Worm (Caenorhabditis elegans) whole organism, L4 larva: ENCODE data around the gene gtf-2H2C.

Experiments used
- F26F4.8 ChIP-seq: fragments of 200-800 bp; sonication (Bioruptor generic); conservative IDR thresholded peaks from 2 replicates; pipeline ENCODE4 v1.3.6; 2022; ENCODE audit warnings: missing genetic modification characterization, missing compliant biosample characterization
- F37D6.2 ChIP-seq: sonication (generic microtip); optimal IDR thresholded peaks from 2 replicates; lab custom pipeline; 2016; ENCODE audit warnings: mild to moderate bottlenecking, missing genetic modification characterization, missing compliant biosample characterization
- F49E8.2 ChIP-seq: sonication (generic microtip); optimal IDR thresholded peaks from 2 replicates; lab custom pipeline; 2016; ENCODE audit warnings: missing compliant biosample characterization, mild to moderate bottlenecking, missing genetic modification characterization, borderline replicate concordance
- R02D3.7 ChIP-seq: fragments of 150-350 bp; sonication (generic microtip); optimal IDR thresholded peaks from 3 replicates; lab custom pipeline; 2014; ENCODE audit warnings: missing biosample characterization, missing genetic modification characterization
- Y105C5A.15 ChIP-seq: fragments of 200-800 bp; sonication (Bioruptor generic); IDR thresholded peaks from 2 replicates; pipeline ENCODE4 v1.3.6; 2022; ENCODE audit warnings: missing genetic modification characterization, missing compliant biosample characterization
- Y75B8A.6 ChIP-seq: fragments of 200-800 bp; sonication (Bioruptor generic); IDR thresholded peaks from 2 replicates; pipeline ENCODE4 v1.3.6; 2022; ENCODE audit warnings: missing genetic modification reagents, missing genetic modification characterization, missing compliant biosample characterization
- ceh-20 ChIP-seq: fragments of 200-800 bp; sonication (Bioruptor generic); IDR thresholded peaks from 2 replicates; pipeline ENCODE4 v1.3.6; 2022; ENCODE audit warnings: missing genetic modification reagents, missing genetic modification characterization, missing compliant biosample characterization
- ceh-44 ChIP-seq: fragments of 200-800 bp; sonication (Bioruptor generic); IDR thresholded peaks from 2 replicates; pipeline ENCODE4 v1.3.6; 2022; ENCODE audit warnings: missing genetic modification reagents, missing genetic modification characterization, missing compliant biosample characterization
- ceh-82 ChIP-seq: sonication (generic microtip); optimal IDR thresholded peaks from 2 replicates; lab custom pipeline; 2017; ENCODE audit warnings: missing biosample characterization, missing genetic modification characterization
- daf-19 ChIP-seq: fragments of 200-800 bp; sonication (Bioruptor generic); conservative IDR thresholded peaks from 2 replicates; pipeline ENCODE4 v1.3.6; 2022; ENCODE audit warnings: missing genetic modification characterization, missing compliant biosample characterization
- daf-8 ChIP-seq: fragments of 200-800 bp; sonication (Bioruptor generic); IDR thresholded peaks from 2 replicates; pipeline ENCODE4 v1.3.6; 2022; ENCODE audit warnings: missing genetic modification characterization, missing compliant biosample characterization
- dmd-6 ChIP-seq: fragments of 200-800 bp; sonication (Bioruptor generic); IDR thresholded peaks from 2 replicates; pipeline ENCODE4 v1.3.6; 2022; ENCODE audit warnings: missing genetic modification reagents, missing genetic modification characterization, missing compliant biosample characterization
- dpl-1 ChIP-seq: fragments of 150-350 bp; optimal IDR thresholded peaks from 2 replicates; lab custom pipeline; 2014; ENCODE audit warnings: missing biosample characterization, missing genetic modification reagents, missing genetic modification characterization
- dve-1 ChIP-seq: sonication (generic microtip); optimal IDR thresholded peaks from 2 replicates; lab custom pipeline; 2017; ENCODE audit warnings: antibody characterized with exemption, mild to moderate bottlenecking, missing genetic modification characterization, missing compliant biosample characterization; ENCODE audit not compliant: insufficient read depth
- egl-27 ChIP-seq: sonication (generic microtip); optimal IDR thresholded peaks from 3 replicates; lab custom pipeline; 2017; ENCODE audit warnings: missing biosample characterization, missing genetic modification reagents, missing genetic modification characterization
- fos-1 ChIP-seq: fragments of 150-350 bp; optimal IDR thresholded peaks from 2 replicates; lab custom pipeline; 2014; ENCODE audit warnings: missing biosample characterization, missing genetic modification characterization
- gei-8 ChIP-seq: fragments of 200-800 bp; sonication (Bioruptor generic); optimal IDR thresholded peaks from 2 replicates; lab custom pipeline; 2018; ENCODE audit warnings: mild to moderate bottlenecking, missing genetic modification characterization, missing compliant biosample characterization
- hif-1 ChIP-seq, 2 experiments: sonication (generic microtip); optimal IDR thresholded peaks; 2 replicates each; lab custom pipeline; 2016 to 2017; ENCODE audit warnings: missing compliant biosample characterization in 2 of 2, missing genetic modification characterization in 2 of 2, missing genetic modification reagents in 2 of 2, missing genotype in 2 of 2, mild to moderate bottlenecking in 1 of 2
- hlh-11 ChIP-seq: fragments of 200-800 bp; sonication (Bioruptor generic); optimal IDR thresholded peaks from 2 replicates; lab custom pipeline; 2018; ENCODE audit warnings: mild to moderate bottlenecking, missing genetic modification characterization, missing compliant biosample characterization
- hlh-30 ChIP-seq: sonication (generic microtip); optimal IDR thresholded peaks from 2 replicates; lab custom pipeline; 2017; ENCODE audit warnings: antibody characterized with exemption, mild to moderate bottlenecking, missing genetic modification characterization, missing compliant biosample characterization; ENCODE audit not compliant: insufficient read depth
- lin-1 ChIP-seq: fragments of 200-800 bp; sonication (Bioruptor generic); IDR thresholded peaks from 2 replicates; pipeline ENCODE4 v1.3.6; 2022; ENCODE audit warnings: missing genetic modification reagents, missing genetic modification characterization, missing compliant biosample characterization
- lin-29 ChIP-seq: fragments of 200-800 bp; sonication (Bioruptor generic); IDR thresholded peaks from 2 replicates; pipeline ENCODE4 v1.3.6; 2022; ENCODE audit warnings: missing genetic modification reagents, missing genetic modification characterization, missing compliant biosample characterization
- lin-38 ChIP-seq: fragments of 200-800 bp; sonication (Bioruptor generic); IDR thresholded peaks from 2 replicates; pipeline ENCODE4 v1.3.6; 2022; ENCODE audit warnings: missing genetic modification reagents, missing genetic modification characterization, missing compliant biosample characterization
- lin-39 ChIP-seq: fragments of 150-350 bp; optimal IDR thresholded peaks from 2 replicates; lab custom pipeline; 2014; ENCODE audit warnings: missing biosample characterization, missing genetic modification reagents, missing genetic modification characterization
- lir-3 ChIP-seq: sonication (generic microtip); optimal IDR thresholded peaks from 2 replicates; lab custom pipeline; 2016; ENCODE audit warnings: mild to moderate bottlenecking, missing genetic modification characterization, missing compliant biosample characterization
- mdl-1 ChIP-seq, 2 experiments: fragments of 150-350 bp in 1 of 2; sonication (generic microtip) in 1 of 2; optimal IDR thresholded peaks; 2 replicates each; lab custom pipeline; 2014 to 2017; ENCODE audit warnings: missing biosample characterization in 2 of 2, missing genetic modification characterization in 2 of 2
- mdt-29 ChIP-seq: fragments of 200-800 bp; sonication (Bioruptor generic); IDR thresholded peaks from 2 replicates; pipeline ENCODE4 v1.3.6; 2022; ENCODE audit warnings: missing genetic modification reagents, missing genetic modification characterization, missing compliant biosample characterization
- nhr-28 ChIP-seq: fragments of 150-350 bp; optimal IDR thresholded peaks from 2 replicates; lab custom pipeline; 2014; ENCODE audit warnings: missing biosample characterization, missing genetic modification characterization
- nhr-41 ChIP-seq: fragments of 200-800 bp; sonication (Bioruptor generic); IDR thresholded peaks from 2 replicates; pipeline ENCODE4 v1.3.6; 2022; ENCODE audit warnings: missing genetic modification reagents, missing genetic modification characterization, missing compliant biosample characterization
- nhr-48 ChIP-seq: sonication (generic microtip); optimal IDR thresholded peaks from 2 replicates; lab custom pipeline; 2016; ENCODE audit warnings: mild to moderate bottlenecking, missing genetic modification characterization, missing compliant biosample characterization
- nhr-6 ChIP-seq: fragments of 150-350 bp; optimal IDR thresholded peaks from 2 replicates; lab custom pipeline; 2014; ENCODE audit warnings: missing biosample characterization, missing genetic modification characterization
- pha-4 ChIP-seq, 2 experiments: fragments of 150-350 bp in 1 of 2; fragments of 200-800 bp in 1 of 2; sonication (Bioruptor generic) in 1 of 2; IDR thresholded peaks in 1 of 2; optimal IDR thresholded peaks in 1 of 2; 2 replicates each; pipeline versions ENCODE4 v1.3.6 to Lab custom; 2014 to 2022; ENCODE audit warnings: missing genetic modification characterization in 2 of 2, missing genetic modification reagents in 2 of 2, missing biosample characterization in 1 of 2, missing compliant biosample characterization in 1 of 2
- rbr-2 ChIP-seq: sonication (generic microtip); optimal IDR thresholded peaks from 2 replicates; lab custom pipeline; 2016; ENCODE audit warnings: missing genotype, missing genetic modification characterization, missing compliant biosample characterization
- saeg-2 ChIP-seq: fragments of 200-800 bp; sonication (Bioruptor generic); IDR thresholded peaks from 2 replicates; pipeline ENCODE4 v1.3.6; 2022; ENCODE audit warnings: missing genetic modification reagents, missing genetic modification characterization, missing compliant biosample characterization
- snpc-4 ChIP-seq: fragments of 150-350 bp; optimal IDR thresholded peaks from 2 replicates; lab custom pipeline; 2014; ENCODE audit warnings: missing biosample characterization, missing genetic modification characterization
- spr-1 ChIP-seq: sonication (generic microtip); optimal IDR thresholded peaks from 2 replicates; lab custom pipeline; 2016; ENCODE audit warnings: mild to moderate bottlenecking, missing genetic modification characterization, missing compliant biosample characterization
- spr-3 ChIP-seq: fragments of 200-800 bp; sonication (Bioruptor generic); optimal IDR thresholded peaks from 2 replicates; lab custom pipeline; 2018; ENCODE audit warnings: mild to moderate bottlenecking, missing genetic modification characterization, missing compliant biosample characterization
- zfp-3 ChIP-seq: fragments of 200-800 bp; sonication (Bioruptor generic); conservative IDR thresholded peaks from 2 replicates; pipeline ENCODE4 v1.3.6; 2022; ENCODE audit warnings: missing genetic modification reagents, missing genetic modification characterization, missing compliant biosample characterization

The gtf-2H2C gene

DNA sequence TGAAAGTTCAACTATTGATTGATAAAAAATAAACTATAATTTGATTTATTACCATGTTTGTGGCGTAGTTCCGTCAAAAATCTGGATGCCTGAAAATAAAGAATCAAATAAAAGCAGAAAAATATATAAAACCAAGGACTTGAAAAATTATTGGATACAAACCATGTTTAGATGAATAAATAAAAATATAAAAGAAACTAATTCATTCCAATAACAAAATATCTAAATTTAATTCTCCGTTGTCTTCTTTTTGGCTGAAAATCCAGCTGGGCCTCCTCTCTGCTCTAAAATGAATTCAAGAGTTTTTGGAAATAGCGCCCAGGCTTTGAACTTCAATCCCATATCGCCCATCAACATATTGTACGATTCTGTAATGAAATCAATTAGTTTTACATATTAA lies 22.4 kb upstream of the gtf-2H2C start, which contains the start of gene vps-29:
Gene vps-29 (minus strand): TSS at position 101 of the 400 bp plus-strand sequence.
- TF ChIP-seq lin-29 (GFP tag; lab: Robert Waterston, UW) (no peak), dve-1 (tag; lab: Kevin White, UChicago) (no peak), F49E8.2 (tag; lab: Kevin White, UChicago) (no peak), dpl-1 (GFP tag; lab: Kevin White, UChicago) (no peak), snpc-4 (no peak), fos-1 (tag; lab: Kevin White, UChicago) (no peak), daf-8 (GFP tag; lab: Robert Waterston, UW) (no peak), hlh-11 (tag; lab: Kevin White, UChicago) (no peak), Y75B8A.6 (GFP tag; lab: Robert Waterston, UW) (no peak), F26F4.8 (GFP tag; lab: Robert Waterston, UW) (no peak), rbr-2 (no peak), R02D3.7 (tag; lab: Kevin White, UChicago) (no peak), spr-1 (tag; lab: Kevin White, UChicago) (no peak), hlh-30 (tag; lab: Kevin White, UChicago) (no peak), ceh-44 (GFP tag; lab: Robert Waterston, UW) (no peak), daf-19 (GFP tag; lab: Robert Waterston, UW) (no peak), saeg-2 (no peak), egl-27 (no peak), lin-1 (GFP tag; lab: Robert Waterston, UW) (no peak), lin-39 (tag; lab: Kevin White, UChicago) (no peak)

DNA sequence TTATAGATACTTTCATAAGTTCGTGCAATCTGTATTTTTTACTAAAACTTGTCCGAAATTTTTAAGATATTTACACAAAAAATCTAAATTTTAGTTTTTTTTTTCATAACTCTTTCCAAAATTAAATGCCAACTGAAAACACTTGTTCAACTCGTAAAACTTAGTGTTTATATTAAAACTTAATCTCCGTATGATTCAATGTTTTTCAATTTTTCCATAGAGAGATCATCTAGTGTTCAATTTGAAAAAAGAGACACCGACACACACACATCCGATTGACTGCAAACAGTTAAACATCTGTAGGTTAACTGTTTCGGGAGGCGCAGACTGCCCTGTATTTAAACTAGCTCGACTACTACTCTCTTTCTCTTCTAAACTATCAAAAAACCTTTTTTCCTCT lies 18.4 kb upstream of the gtf-2H2C start, which contains the start of gene T16H12.9:
Gene T16H12.9 (plus strand): TSS at position 301 of the 400 bp plus-strand sequence.
- TF ChIP-seq Y105C5A.15 (no peak), mdt-29 (GFP tag; lab: Robert Waterston, UW) (no peak)

DNA sequence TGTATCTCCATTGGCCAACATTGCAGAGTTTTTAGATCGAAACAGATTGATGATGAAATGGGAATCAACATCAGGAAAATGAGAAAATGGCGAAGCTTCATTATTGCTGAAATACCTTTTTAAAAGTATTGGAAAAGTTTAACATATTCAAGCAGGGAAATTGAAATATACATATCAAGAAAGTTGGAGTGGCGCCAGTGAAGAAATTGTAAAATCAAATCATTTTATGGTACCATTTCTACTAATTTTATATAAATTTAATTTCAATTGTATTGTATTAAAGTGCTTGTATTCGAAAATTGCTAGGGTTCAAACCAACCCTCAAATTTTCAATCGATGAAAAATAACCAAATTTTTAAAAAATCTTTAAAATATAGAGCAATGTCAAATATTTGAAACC lies 15.8 kb upstream of the gtf-2H2C start, which contains the start of gene srt-55:
Gene srt-55 (minus strand): TSS at position 101 of the 400 bp plus-strand sequence.
- TF ChIP-seq dmd-6 (no peak), hif-1 (tag; optimal IDR thresholded peaks at IDR 0.05; lab: Kevin White, UChicago) (no peak), lin-1 (GFP tag; lab: Robert Waterston, UW) (no peak), R02D3.7 (tag; lab: Kevin White, UChicago) (no peak), F37D6.2 (tag; lab: Kevin White, UChicago) (no peak), ceh-82 (no peak), zfp-3 (no peak)

DNA sequence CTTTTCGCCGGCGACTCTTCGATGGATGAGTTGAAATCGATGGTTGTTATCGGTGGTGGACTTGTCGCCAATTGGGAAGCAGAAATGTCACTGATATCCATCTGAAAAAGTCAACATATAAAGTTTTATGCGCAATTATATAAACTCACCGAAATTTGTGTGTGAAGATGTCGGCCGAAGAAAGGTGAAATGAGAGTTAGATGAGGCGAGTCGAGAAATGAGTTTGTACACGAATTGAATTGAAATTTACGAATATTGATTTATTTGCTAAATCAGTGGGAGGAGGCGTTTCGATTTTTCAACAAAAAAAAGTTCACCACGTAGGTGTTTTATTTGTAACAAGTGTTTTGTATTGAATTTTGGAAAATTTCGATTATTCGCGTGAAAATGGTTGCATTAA lies 10.8 kb upstream of the gtf-2H2C start, which contains the start of gene kel-10:
Gene kel-10 (minus strand): TSS at position 101 of the 400 bp plus-strand sequence.
- no peak for TF ChIP-seq nhr-28 (tag; lab: Kevin White, UChicago)
- no peak for TF ChIP-seq pha-4 (GFP tag; IDR thresholded peaks at IDR 0.05; lab: Robert Waterston, UW)
- TF ChIP-seq pha-4 (tag; optimal IDR thresholded peaks at IDR 0.05; lab: Kevin White, UChicago) = no peak
- TF ChIP-seq Y105C5A.15 = no peak
- no peak for TF ChIP-seq mdl-1 (tag; optimal IDR thresholded peaks at IDR 0.05; lab: Kevin White, UChicago)
- TF ChIP-seq lin-1 (GFP tag; lab: Robert Waterston, UW) = no peak
- no peak for TF ChIP-seq nhr-41 (GFP tag; lab: Robert Waterston, UW)
- no peak for TF ChIP-seq nhr-48 (tag; lab: Kevin White, UChicago)
- TF ChIP-seq F37D6.2 (tag; lab: Kevin White, UChicago) = no peak
- TF ChIP-seq daf-19 (GFP tag; lab: Robert Waterston, UW) = no peak
- no peak for TF ChIP-seq R02D3.7 (tag; lab: Kevin White, UChicago)
- TF ChIP-seq ceh-20 (GFP tag; lab: Robert Waterston, UW) = no peak
- TF ChIP-seq gei-8 = no peak
- TF ChIP-seq ceh-44 (GFP tag; lab: Robert Waterston, UW) = no peak
- TF ChIP-seq lin-38 = no peak
- TF ChIP-seq daf-8 (GFP tag; lab: Robert Waterston, UW) = no peak
- TF ChIP-seq dpl-1 (GFP tag; lab: Kevin White, UChicago) = no peak
- TF ChIP-seq spr-3 = no peak
- no peak for TF ChIP-seq lir-3 (tag; lab: Kevin White, UChicago)
- no peak for TF ChIP-seq nhr-6 (tag; lab: Kevin White, UChicago)
- TF ChIP-seq, all 104 proteins: peak for 0
